Worm (Caenorhabditis elegans): ENCODE measurements around the gene C07A9.9.

C07A9.9 gene

ce11 chrIII:9665490-9666179 is 1.8 kb downstream of the C07A9.9 start (continued):
- TF ChIP-seq sox-4 (tag; optimal IDR thresholded peaks at IDR 0.05), result no peak
- TF ChIP-seq snpc-4 (tag; optimal IDR thresholded peaks at IDR 0.05), result no peak
- TF ChIP-seq fos-1 (tag; optimal IDR thresholded peaks at IDR 0.05), result peak; percentile 42
- peak; percentile 20 for TF ChIP-seq nhr-47 (tag; optimal IDR thresholded peaks at IDR 0.05)
- peak; percentile 38 for TF ChIP-seq nhr-11 (tag; optimal IDR thresholded peaks at IDR 0.05)
- TF ChIP-seq ztf-4 (tag; optimal IDR thresholded peaks at IDR 0.05), result no peak
- TF ChIP-seq aha-1 (tag; optimal IDR thresholded peaks at IDR 0.05), result no peak
- peak; percentile 11 to 76 for TF ChIP-seq lsy-2 (tag; optimal IDR thresholded peaks at IDR 0.05)
- no peak for TF ChIP-seq egl-13 (tag; optimal IDR thresholded peaks at IDR 0.05)
- peak; percentile 6 for TF ChIP-seq dsc-1 (tag; optimal IDR thresholded peaks at IDR 0.05)
- TF ChIP-seq efl-1 (optimal IDR thresholded peaks at IDR 0.05), result peak; percentile 27 to 39
- peak in 1 of 2 experiments; percentile 92 for TF ChIP-seq efl-1 (GFP tag; optimal IDR thresholded peaks at IDR 0.05 in 1 of 2)

ce11 chrIII:9664484-9665221 is 2.8 kb downstream of the C07A9.9 start:
- TF ChIP-seq elt-3 (tag; optimal IDR thresholded peaks at IDR 0.05) (peak in 1 of 6 experiments; percentile 10), lin-14 (GFP tag; optimal IDR thresholded peaks at IDR 0.05) (peak; percentile 86), ces-1 (GFP tag; optimal IDR thresholded peaks at IDR 0.05) (peak; percentile 20), unc-98 (GFP tag; IDR thresholded peaks at IDR 0.05) (no peak), aha-1 (tag; optimal IDR thresholded peaks at IDR 0.05) (no peak), tbx-2 (tag; optimal IDR thresholded peaks at IDR 0.05) (no peak), lin-39 (tag; optimal IDR thresholded peaks at IDR 0.05) (no peak), dsc-1 (tag; optimal IDR thresholded peaks at IDR 0.05) (peak; percentile 56), nhr-19 (GFP tag; conservative IDR thresholded peaks at IDR 0.05) (peak; percentile 48; the same call in 1 of the 2 replicates), nhr-71 (tag; optimal IDR thresholded peaks at IDR 0.05) (peak; percentile 68), fkh-10 (GFP tag; optimal IDR thresholded peaks at IDR 0.05) (peak; percentile 93), nhr-20 (tag; optimal IDR thresholded peaks at IDR 0.05) (peak; percentile 49), rnt-1 (tag; optimal IDR thresholded peaks at IDR 0.05) (peak; percentile 42), C04F5.9 (tag; optimal IDR thresholded peaks at IDR 0.05) (no peak), ceh-82 (tag; optimal IDR thresholded peaks at IDR 0.05) (peak in 1 of 3 experiments; percentile 15), swsn-7 (tag; optimal IDR thresholded peaks at IDR 0.05) (no peak)

- TF ChIP-seq ceh-8 (GFP tag; optimal IDR thresholded peaks at IDR 0.05), result peak; percentile 12
- TF ChIP-seq egl-13 (tag; optimal IDR thresholded peaks at IDR 0.05), result peak; percentile 15
- no peak for TF ChIP-seq fkh-4 (tag; optimal IDR thresholded peaks at IDR 0.05; ENCODE audit: borderline replicate concordance)
- no peak for TF ChIP-seq nhr-90 (tag; optimal IDR thresholded peaks at IDR 0.05; ENCODE audit: poor library complexity)
- peak; percentile 51 for TF ChIP-seq nhr-71 (tag; optimal IDR thresholded peaks at IDR 0.05)
- no peak for TF ChIP-seq lin-35 (GFP tag; optimal IDR thresholded peaks at IDR 0.05)
- no peak for TF ChIP-seq fos-1 (tag; optimal IDR thresholded peaks at IDR 0.05)
- no peak for TF ChIP-seq C16A3.4 (tag; optimal IDR thresholded peaks at IDR 0.05)
- peak; percentile 72 for TF ChIP-seq fkh-8 (tag; optimal IDR thresholded peaks at IDR 0.05)
- peak; percentile 6 for TF ChIP-seq jun-1 (tag; optimal IDR thresholded peaks at IDR 0.05)
- no peak for TF ChIP-seq nhr-11 (tag; optimal IDR thresholded peaks at IDR 0.05)
- no peak for TF ChIP-seq efl-3 (GFP tag; optimal IDR thresholded peaks at IDR 0.05)
- peak; percentile 4 for TF ChIP-seq lin-14 (GFP tag; optimal IDR thresholded peaks at IDR 0.05)
These were observed 3.5 kb downstream of the C07A9.9 start for ce11 chrIII:9663943-9664342.
